Fruit fly (Drosophila melanogaster) whole organism, embryonic: Measurements from ENCODE around the gene PIG-U.
A peak's percentile ranks its signal among the peaks of the same experiment; 100 is the strongest.

Experiments
- Atf-2 ChIP-seq: fragments of 200-800 bp; sonication (Bioruptor generic); optimal IDR thresholded peaks from 2 replicates; lab custom pipeline; 2016; ENCODE audit warnings: missing biosample characterization, missing genetic modification characterization
- CG10147 ChIP-seq: fragments of 200-800 bp; sonication (Bioruptor generic); optimal IDR thresholded peaks from 2 replicates; lab custom pipeline; 2019; ENCODE audit warnings: missing biosample characterization, mild to moderate bottlenecking, missing genetic modification characterization, moderate library complexity
- CG10366 ChIP-seq: fragments of 200-800 bp; sonication (Bioruptor generic); IDR thresholded peaks from 2 replicates; pipeline ENCODE4 v1.3.6; 2022; ENCODE audit warnings: missing biosample characterization, missing genetic modification characterization
- CG12155 ChIP-seq: fragments of 200-800 bp; sonication (Bioruptor generic); optimal IDR thresholded peaks from 3 replicates; lab custom pipeline; 2016; ENCODE audit warnings: missing biosample characterization, missing genetic modification characterization
- CG13123 ChIP-seq: fragments of 200-800 bp; sonication (Bioruptor generic); optimal IDR thresholded peaks from 2 replicates; lab custom pipeline; 2016; ENCODE audit warnings: missing biosample characterization, missing genetic modification characterization
- CG13287 ChIP-seq: fragments of 200-800 bp; sonication (Bioruptor generic); IDR thresholded peaks from 2 replicates; pipeline ENCODE4 v1.3.6; 2022; ENCODE audit warnings: missing biosample characterization, missing genetic modification characterization; ENCODE audit not compliant: partially characterized antibody
- CG1529 ChIP-seq: fragments of 200-800 bp; sonication (Bioruptor generic); optimal IDR thresholded peaks from 3 replicates; lab custom pipeline; 2018; ENCODE audit warnings: missing biosample characterization, missing genetic modification characterization
- CG16815 ChIP-seq: fragments of 200-800 bp; sonication (Bioruptor generic); optimal IDR thresholded peaks from 3 replicates; lab custom pipeline; 2017; ENCODE audit warnings: missing biosample characterization, mild to moderate bottlenecking, missing genetic modification characterization
- CG17328 ChIP-seq: fragments of 200-800 bp; sonication (Bioruptor generic); IDR thresholded peaks from 2 replicates; pipeline ENCODE4 v1.3.6; 2022; ENCODE audit warnings: missing biosample characterization, missing genetic modification characterization
- CG18476 ChIP-seq: fragments of 200-800 bp; sonication (Bioruptor generic); optimal IDR thresholded peaks from 2 replicates; lab custom pipeline; 2016; ENCODE audit warnings: missing biosample characterization, mild to moderate bottlenecking, missing genetic modification characterization
- CG18619 ChIP-seq: fragments of 200-800 bp; sonication (Bioruptor generic); optimal IDR thresholded peaks from 3 replicates; lab custom pipeline; 2017; ENCODE audit warnings: missing biosample characterization, mild to moderate bottlenecking, missing genetic modification characterization
- CG2129 ChIP-seq: fragments of 200-800 bp; sonication (Bioruptor generic); IDR thresholded peaks from 2 replicates; pipeline ENCODE4 v1.3.6; 2022; ENCODE audit warnings: missing biosample characterization, missing genetic modification characterization; ENCODE audit not compliant: partially characterized antibody
- CG31441 ChIP-seq: fragments of 200-800 bp; sonication (Bioruptor generic); IDR thresholded peaks from 2 replicates; pipeline ENCODE4 v1.3.6; 2022; ENCODE audit warnings: missing biosample characterization, missing genetic modification characterization
- CG3163 ChIP-seq: fragments of 200-800 bp; sonication (Bioruptor generic); optimal IDR thresholded peaks from 3 replicates; lab custom pipeline; 2016; ENCODE audit warnings: missing biosample characterization, missing genetic modification characterization
- CG7357 ChIP-seq: fragments of 200-800 bp; sonication (Bioruptor generic); IDR thresholded peaks from 3 replicates; pipeline ENCODE4 v1.3.6; 2022; ENCODE audit warnings: missing biosample characterization, missing genetic modification characterization
- CG9437 ChIP-seq: fragments of 200-800 bp; sonication (Bioruptor generic); optimal IDR thresholded peaks from 2 replicates; lab custom pipeline; 2018; ENCODE audit warnings: missing biosample characterization, mild to moderate bottlenecking, missing genetic modification characterization
- Camta ChIP-seq: fragments of 200-800 bp; sonication (Bioruptor generic); optimal IDR thresholded peaks from 2 replicates; lab custom pipeline; 2016; ENCODE audit warnings: missing biosample characterization, missing genetic modification characterization
- Drgx ChIP-seq: fragments of 200-800 bp; sonication (Bioruptor generic); IDR thresholded peaks from 2 replicates; pipeline ENCODE4 v1.3.6; 2022; ENCODE audit warnings: missing biosample characterization, missing genetic modification characterization
- ERR ChIP-seq: fragments of 200-800 bp; sonication (Bioruptor generic); optimal IDR thresholded peaks from 2 replicates; lab custom pipeline; 2016; ENCODE audit warnings: missing biosample characterization, missing genetic modification characterization
- GATAe ChIP-seq: fragments of 200-800 bp; sonication (Bioruptor generic); conservative IDR thresholded peaks from 2 replicates; pipeline ENCODE4 v1.3.6; 2022; ENCODE audit warnings: missing biosample characterization, missing genetic modification characterization
- HLHmδ ChIP-seq: fragments of 200-800 bp; sonication (Bioruptor generic); optimal IDR thresholded peaks from 2 replicates; lab custom pipeline; 2018; ENCODE audit warnings: missing biosample characterization, mild to moderate bottlenecking, missing genetic modification characterization, moderate library complexity
- HmgD ChIP-seq: fragments of 200-800 bp; sonication (Bioruptor generic); optimal IDR thresholded peaks from 3 replicates; lab custom pipeline; 2016; ENCODE audit warnings: missing biosample characterization, missing genetic modification characterization
- Lpt ChIP-seq: fragments of >200 bp; optimal IDR thresholded peaks from 2 replicates; lab custom pipeline; 2018; ENCODE audit warnings: missing biosample characterization, missing genetic modification characterization
- Max ChIP-seq: fragments of 200-800 bp; sonication (Bioruptor generic); optimal IDR thresholded peaks from 2 replicates; lab custom pipeline; 2016; ENCODE audit warnings: missing biosample characterization, mild to moderate bottlenecking, missing genetic modification characterization
- Med ChIP-seq: fragments of 200-800 bp; sonication (Bioruptor generic); peaks from one replicate; lab custom pipeline; 2016; ENCODE audit warnings: missing biosample characterization, missing genetic modification characterization, mild to moderate bottlenecking, inconsistent platforms, moderate library complexity
- NK7.1 ChIP-seq: fragments of 200-800 bp; sonication (Bioruptor generic); optimal IDR thresholded peaks from 3 replicates; lab custom pipeline; 2016; ENCODE audit warnings: missing biosample characterization, missing genetic modification characterization
- Nf-YB ChIP-seq: fragments of 200-800 bp; sonication (Bioruptor generic); optimal IDR thresholded peaks from 3 replicates; lab custom pipeline; 2019; ENCODE audit warnings: missing biosample characterization, mild to moderate bottlenecking, missing genetic modification characterization, moderate library complexity
- Sin3A ChIP-seq: fragments of >200 bp; optimal IDR thresholded peaks from 2 replicates; lab custom pipeline; 2018
- Spps ChIP-seq: fragments of 200-800 bp; sonication (Bioruptor generic); optimal IDR thresholded peaks from 2 replicates; lab custom pipeline; 2018; ENCODE audit warnings: missing biosample characterization, mild to moderate bottlenecking, missing genetic modification characterization
- Taf1 ChIP-seq: fragments of 200-800 bp; sonication (Bioruptor generic); IDR thresholded peaks from 2 replicates; pipeline ENCODE4 v1.3.6; 2022; ENCODE audit warnings: missing biosample characterization, missing genetic modification characterization
- Vsx1 ChIP-seq: fragments of 200-800 bp; sonication (Bioruptor generic); optimal IDR thresholded peaks from 2 replicates; lab custom pipeline; 2017; ENCODE audit warnings: missing biosample characterization, mild to moderate bottlenecking, missing genetic modification characterization, missing genetic modification reagents
- bbx ChIP-seq: fragments of 200-800 bp; sonication (Bioruptor generic); IDR thresholded peaks from 2 replicates; pipeline ENCODE4 v1.3.6; 2022; ENCODE audit warnings: missing biosample characterization, missing genetic modification characterization; ENCODE audit not compliant: partially characterized antibody
- crp ChIP-seq, 2 experiments: fragments of 200-800 bp; sonication (Bioruptor generic); optimal IDR thresholded peaks; 2 replicates in 1 of 2; 3 replicates in 1 of 2; lab custom pipeline; 2017; ENCODE audit warnings: missing biosample characterization in 2 of 2, missing genetic modification characterization in 2 of 2, mild to moderate bottlenecking in 1 of 2, moderate library complexity in 1 of 2
- da ChIP-seq: fragments of 200-800 bp; sonication (Bioruptor generic); optimal IDR thresholded peaks from 2 replicates; lab custom pipeline; 2016; ENCODE audit warnings: missing biosample characterization, missing genetic modification characterization
- dpn ChIP-seq, 2 experiments: fragments of 200-800 bp; sonication (Bioruptor generic); optimal IDR thresholded peaks; 3 replicates each; lab custom pipeline; 2016; ENCODE audit warnings: missing biosample characterization in 2 of 2, missing genetic modification characterization in 2 of 2
- en ChIP-seq: fragments of 200-800 bp; sonication (Bioruptor generic); optimal IDR thresholded peaks from 2 replicates; lab custom pipeline; 2016; ENCODE audit warnings: missing biosample characterization, missing genetic modification characterization
- fd102C ChIP-seq: fragments of 200-800 bp; sonication (Bioruptor generic); optimal IDR thresholded peaks from 2 replicates; lab custom pipeline; 2018; ENCODE audit warnings: missing biosample characterization, mild to moderate bottlenecking, missing genetic modification characterization, moderate library complexity
- ind ChIP-seq: fragments of 200-800 bp; sonication (Bioruptor generic); optimal IDR thresholded peaks from 3 replicates; lab custom pipeline; 2016; ENCODE audit warnings: missing biosample characterization, missing genetic modification characterization
- kah ChIP-seq: fragments of 200-800 bp; sonication (Bioruptor generic); optimal IDR thresholded peaks from 2 replicates; lab custom pipeline; 2018; ENCODE audit warnings: missing biosample characterization, mild to moderate bottlenecking, missing genetic modification characterization
- nerfin-1 ChIP-seq: fragments of 200-800 bp; sonication (Bioruptor generic); optimal IDR thresholded peaks from 3 replicates; lab custom pipeline; 2019; ENCODE audit warnings: missing biosample characterization, mild to moderate bottlenecking, missing genetic modification characterization, moderate library complexity
- sd ChIP-seq: fragments of 200-800 bp; sonication (Bioruptor generic); optimal IDR thresholded peaks from 3 replicates; lab custom pipeline; 2018; ENCODE audit warnings: missing biosample characterization, mild to moderate bottlenecking, missing genetic modification characterization, moderate library complexity
- sim ChIP-seq: fragments of 200-800 bp; sonication (Bioruptor generic); IDR thresholded peaks from 2 replicates; pipeline ENCODE4 v1.3.6; 2022; ENCODE audit warnings: missing biosample characterization, missing genetic modification characterization
- sima ChIP-seq: fragments of 200-800 bp; sonication (Bioruptor generic); optimal IDR thresholded peaks from 2 replicates; lab custom pipeline; 2016; ENCODE audit warnings: missing biosample characterization, missing genetic modification characterization
- sob ChIP-seq: fragments of 200-800 bp; sonication (Bioruptor generic); IDR thresholded peaks from 2 replicates; pipeline ENCODE4 v1.3.6; 2022; ENCODE audit warnings: missing biosample characterization, missing genetic modification characterization
- tap ChIP-seq: fragments of 200-800 bp; optimal IDR thresholded peaks from 3 replicates; lab custom pipeline; 2019; ENCODE audit warnings: missing biosample characterization, mild to moderate bottlenecking, missing genetic modification characterization, moderate library complexity
- tll ChIP-seq, 2 experiments: fragments of 200-800 bp in 1 of 2; fragments of >200 bp in 1 of 2; sonication (Bioruptor generic) in 1 of 2; optimal IDR thresholded peaks; 2 replicates each; lab custom pipeline; 2017 to 2019; ENCODE audit warnings: missing biosample characterization in 2 of 2, missing genetic modification characterization in 2 of 2, mild to moderate bottlenecking in 1 of 2, moderate library complexity in 1 of 2
- trem ChIP-seq: fragments of 200-800 bp; optimal IDR thresholded peaks from 3 replicates; lab custom pipeline; 2019; ENCODE audit warnings: missing biosample characterization, mild to moderate bottlenecking, missing genetic modification characterization, moderate library complexity
- zen2 ChIP-seq: fragments of 200-800 bp; sonication (Bioruptor generic); IDR thresholded peaks from 3 replicates; pipeline ENCODE4 v1.3.6; 2022; ENCODE audit warnings: missing biosample characterization, missing genetic modification characterization; ENCODE audit not compliant: partially characterized antibody
- zfh2 ChIP-seq: fragments of 200-800 bp; sonication (Bioruptor generic); optimal IDR thresholded peaks from 2 replicates; lab custom pipeline; 2016; ENCODE audit warnings: missing biosample characterization, missing genetic modification characterization

PIG-U gene

DNA sequence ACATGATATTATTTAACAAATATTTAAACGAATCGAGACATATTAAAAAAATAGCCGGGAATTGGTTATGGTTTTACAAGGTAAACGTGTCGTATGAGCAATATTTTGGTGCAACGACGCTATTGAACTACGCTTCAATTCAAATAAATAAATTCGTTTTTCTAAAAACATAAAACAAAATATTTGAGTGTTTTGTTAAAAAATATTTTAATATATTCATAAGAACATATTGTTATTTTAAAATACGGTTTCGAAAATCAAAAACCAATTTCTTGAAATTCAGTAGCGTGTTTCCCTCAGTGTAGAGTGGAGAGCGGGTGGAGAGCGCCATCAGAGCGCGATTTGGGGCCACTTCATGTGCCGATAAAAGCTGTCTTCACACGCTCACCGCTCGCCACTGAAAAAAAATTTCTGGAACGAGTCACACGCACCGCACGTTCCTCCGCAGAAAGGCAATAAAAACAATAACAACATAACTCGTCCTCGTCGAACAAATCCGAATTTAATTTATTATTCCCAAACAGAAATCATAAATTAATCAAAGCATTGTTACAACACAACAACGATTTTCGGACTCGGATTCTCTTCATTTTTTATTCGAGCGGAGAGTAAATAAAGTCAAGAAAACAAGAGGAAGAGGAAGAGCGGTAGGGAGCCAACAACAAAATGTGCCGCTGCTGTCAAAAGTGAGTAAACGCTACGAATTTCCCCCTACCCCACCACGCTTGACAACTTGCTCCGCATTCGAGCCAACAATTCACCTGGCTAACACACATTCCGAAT lies 20.7 kb downstream of the PIG-U start (continued):
- TF ChIP-seq HLHmδ (GFP tag; lab: Kevin White, UChicago) (no peak), Vsx1 (peak; percentile 89), bbx (GFP tag; lab: Robert Waterston, UW) (no peak), Taf1 (peak; percentile 28; the same call in 1 of the 2 replicates), zfh2 (GFP tag; lab: Kevin White, UChicago) (peak; percentile 46), sima (no peak), Atf-2 (GFP tag; lab: Kevin White, UChicago) (no peak), CG16815 (GFP tag; lab: Kevin White, UChicago) (peak; percentile 86), ERR (GFP tag; lab: Kevin White, UChicago) (no peak), da (no peak), CG12155 (GFP tag; lab: Kevin White, UChicago) (peak; percentile 80), GATAe (GFP tag; lab: Robert Waterston, UW) (peak; percentile 57), CG13123 (GFP tag; lab: Kevin White, UChicago) (peak; percentile 72), Camta (GFP tag; lab: Kevin White, UChicago) (peak; percentile 63), CG1529 (GFP tag; lab: Kevin White, UChicago) (peak; percentile 70), nerfin-1 (peak; percentile 87), sob (GFP tag; lab: Robert Waterston, UW) (peak; percentile 56), sim (GFP tag; lab: Robert Waterston, UW) (peak; percentile 61; the same call in 1 of the 2 replicates), CG3163 (peak; percentile 76), sd (tag; lab: Kevin White, UChicago) (no peak), Max (GFP tag; lab: Kevin White, UChicago) (peak; percentile 84), CG7357 (peak; percentile 78), Drgx (GFP tag; lab: Robert Waterston, UW) (peak; percentile 56), Nf-YB (GFP tag; lab: Kevin White, UChicago) (peak; percentile 86), tap (tag; lab: Kevin White, UChicago) (peak; percentile 91), CG9437 (GFP tag; lab: Kevin White, UChicago) (peak; percentile 95), trem (tag; lab: Kevin White, UChicago) (peak; percentile 87), Sin3A (lab: Kevin White, UChicago) (no peak), ind (peak; percentile 84), CG17328 (peak; percentile 48; the same call in 1 of the 2 replicates), dpn (GFP tag; optimal IDR thresholded peaks at IDR 0.05; lab: Kevin White, UChicago) (peak; percentile 42 to 80), CG13287 (no peak), crp (GFP tag; optimal IDR thresholded peaks at IDR 0.05; lab: Kevin White, UChicago) (peak in 1 of 2 experiments; percentile 44), CG18476 (GFP tag; lab: Kevin White, UChicago) (peak; percentile 82), tll (GFP tag; optimal IDR thresholded peaks at IDR 0.05; lab: Kevin White, UChicago) (no peak), CG18619 (peak; percentile 96), CG31441 (GFP tag; lab: Robert Waterston, UW) (peak; percentile 86), CG10147 (peak; percentile 92), CG2129 (GFP tag; lab: Robert Waterston, UW) (no peak), Lpt (GFP tag; lab: Kevin White, UChicago) (no peak), fd102C (GFP tag; lab: Kevin White, UChicago) (no peak), en (peak; percentile 32), zen2 (GFP tag; lab: Robert Waterston, UW) (no peak), Med (GFP tag; lab: Kevin White, UChicago) (peak; percentile 90), kah (GFP tag; lab: Kevin White, UChicago) (peak; percentile 83), HmgD (GFP tag; lab: Kevin White, UChicago) (no peak), Spps (tag; lab: Kevin White, UChicago) (peak; percentile 88), CG10366 (GFP tag; lab: Robert Waterston, UW) (peak; percentile 55), NK7.1 (peak; percentile 35)
